Fruit fly (Drosophila melanogaster): ENCODE data around the gene heca.

DNA sequence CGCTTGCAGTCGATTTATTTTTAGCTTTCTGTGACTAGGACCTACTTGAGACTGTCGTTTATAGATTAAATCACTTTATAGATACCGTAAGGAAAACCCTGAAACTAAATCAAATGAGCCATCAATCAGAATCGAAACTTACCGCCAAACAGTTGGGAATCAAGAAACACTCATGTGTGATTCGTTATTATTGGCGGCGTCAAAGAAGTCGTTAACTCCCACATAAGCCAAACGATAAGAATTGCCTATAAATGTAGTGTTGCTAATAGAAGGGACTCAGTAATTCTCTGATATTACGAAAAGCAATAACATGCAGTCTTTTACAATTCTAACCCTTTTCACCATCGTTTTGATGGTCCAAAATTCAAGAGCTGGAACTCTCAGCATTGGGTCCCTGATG, 24.9 kb upstream of the heca start, which contains the start of gene CG18404:
- no peak for TF ChIP-seq lz (GFP tag; optimal IDR thresholded peaks at IDR 0.05)
- no peak for TF ChIP-seq Smox (GFP tag; optimal IDR thresholded peaks at IDR 0.05)
- TF ChIP-seq CG6854 (GFP tag; optimal IDR thresholded peaks at IDR 0.05), result no peak
- no peak for TF ChIP-seq OdsH (GFP tag; optimal IDR thresholded peaks at IDR 0.05)
- TF ChIP-seq CG6276 (GFP tag; optimal IDR thresholded peaks at IDR 0.05), result no peak
- TF ChIP-seq CG34406 (GFP tag; optimal IDR thresholded peaks at IDR 0.05), result no peak
- TF ChIP-seq CG3919 (GFP tag; optimal IDR thresholded peaks at IDR 0.05), result no peak
- no peak for TF ChIP-seq Eip78C (GFP tag)
- no peak for TF ChIP-seq topi (GFP tag; optimal IDR thresholded peaks at IDR 0.05)
- no peak for TF ChIP-seq Sox102F (GFP tag; optimal IDR thresholded peaks at IDR 0.05)
- TF ChIP-seq CG3032 (tag; optimal IDR thresholded peaks at IDR 0.05), result no peak
- no peak for TF ChIP-seq Sox14 (GFP tag; optimal IDR thresholded peaks at IDR 0.05)
- TF ChIP-seq Hr38 (GFP tag; optimal IDR thresholded peaks at IDR 0.05), result no peak

Data from whole organism, prepupa.